Worm (Caenorhabditis elegans) whole organism, L3 larva: ENCODE results near the gene F40G12.2.

Source experiments
- ceh-82 ChIP-seq: fragments of 150-350 bp; optimal IDR thresholded peaks from 2 replicates; lab custom pipeline; 2014; ENCODE audit warnings: missing biosample characterization, missing genetic modification characterization
- elt-1 ChIP-seq: fragments of 150-350 bp; optimal IDR thresholded peaks from 2 replicates; lab custom pipeline; 2014; ENCODE audit warnings: missing biosample characterization, missing genetic modification characterization
- fkh-10 ChIP-seq: sonication (generic microtip); optimal IDR thresholded peaks from 2 replicates; lab custom pipeline; 2017; ENCODE audit warnings: missing biosample characterization, missing genetic modification reagents, missing genetic modification characterization
- lin-15B ChIP-seq: fragments of 150-350 bp; optimal IDR thresholded peaks from 2 replicates; lab custom pipeline; 2014; ENCODE audit warnings: missing biosample characterization, missing genetic modification characterization
- lin-39 ChIP-seq: fragments of 150-350 bp; optimal IDR thresholded peaks from 2 replicates; lab custom pipeline; 2018; ENCODE audit warnings: missing biosample characterization, missing genetic modification reagents, missing genetic modification characterization
- lsy-12 ChIP-seq: sonication (generic microtip); optimal IDR thresholded peaks from 2 replicates; lab custom pipeline; 2016; ENCODE audit warnings: mild to moderate bottlenecking, missing genetic modification characterization, missing compliant biosample characterization
- mml-1 ChIP-seq: fragments of 150-350 bp; sonication (generic microtip); optimal IDR thresholded peaks from 3 replicates; lab custom pipeline; 2014; ENCODE audit warnings: missing biosample characterization, missing genetic modification characterization
- nhr-11 ChIP-seq: fragments of 150-350 bp; optimal IDR thresholded peaks from 2 replicates; lab custom pipeline; 2014; ENCODE audit warnings: missing biosample characterization, missing genetic modification characterization
- nhr-12 ChIP-seq: fragments of 150-350 bp; optimal IDR thresholded peaks from 2 replicates; lab custom pipeline; 2014; ENCODE audit warnings: missing biosample characterization, missing genetic modification characterization
- nhr-237 ChIP-seq: fragments of 150-350 bp; optimal IDR thresholded peaks from 2 replicates; lab custom pipeline; 2014; ENCODE audit warnings: missing biosample characterization, missing genetic modification characterization
- nhr-67 ChIP-seq: fragments of 150-350 bp; optimal IDR thresholded peaks from 2 replicates; lab custom pipeline; 2014; ENCODE audit warnings: missing biosample characterization, missing genetic modification characterization
- pqm-1 ChIP-seq: fragments of 150-350 bp; optimal IDR thresholded peaks from 2 replicates; lab custom pipeline; 2017; ENCODE audit warnings: missing biosample characterization, missing genetic modification characterization, inconsistent platforms
- snpc-4 ChIP-seq: fragments of 150-350 bp; optimal IDR thresholded peaks from 2 replicates; lab custom pipeline; 2014; ENCODE audit warnings: missing biosample characterization, missing genetic modification characterization

DNA sequence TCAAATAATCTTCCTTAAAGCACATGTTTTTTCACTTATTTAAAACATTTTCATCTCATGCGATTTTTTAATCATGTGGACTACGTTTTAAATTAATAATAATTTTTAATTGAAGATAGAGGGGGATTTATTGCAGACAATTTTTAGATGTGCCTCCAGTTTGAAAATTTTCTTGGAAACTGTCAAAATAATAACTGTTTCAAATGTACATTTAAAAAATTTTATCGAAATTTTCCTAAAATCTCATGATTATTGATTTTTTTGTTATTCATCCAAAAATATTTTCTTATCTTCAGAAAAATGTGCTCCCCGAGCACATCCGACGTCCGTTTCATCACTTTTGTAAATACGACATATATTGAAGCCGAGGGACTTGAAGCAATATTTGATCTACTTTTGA is 3.9 kb downstream of the F40G12.2 start, which contains the start of gene sre-8:
- TF ChIP-seq lin-15B (no peak), lsy-12 (no peak), mml-1 (tag; lab: Kevin White, UChicago) (no peak), elt-1 (tag; lab: Kevin White, UChicago) (no peak), lin-39 (tag; lab: Kevin White, UChicago) (no peak), nhr-11 (tag; lab: Kevin White, UChicago) (no peak), ceh-82 (tag; lab: Kevin White, UChicago) (no peak), pqm-1 (tag; lab: Kevin White, UChicago) (no peak), nhr-12 (tag; lab: Kevin White, UChicago) (no peak), snpc-4 (tag; lab: Kevin White, UChicago) (no peak), nhr-237 (tag; lab: Kevin White, UChicago) (no peak), fkh-10 (GFP tag; lab: Kevin White, UChicago) (no peak), nhr-67 (tag; lab: Kevin White, UChicago) (no peak)
